Worm (Caenorhabditis elegans) whole organism, L4 larva: ENCODE results near the gene tmem-17.

ENCODE experiments used
- aha-1 ChIP-seq: fragments of 150-350 bp; peaks from one replicate; lab custom pipeline; 2014; ENCODE audit warnings: missing biosample characterization, missing genetic modification characterization
- ceh-32 ChIP-seq: sonication (generic microtip); optimal IDR thresholded peaks from 2 replicates; lab custom pipeline; 2016; ENCODE audit warnings: mild to moderate bottlenecking, missing genetic modification characterization, missing compliant biosample characterization; ENCODE audit not compliant: poor library complexity
- ceh-82 ChIP-seq: sonication (generic microtip); optimal IDR thresholded peaks from 2 replicates; lab custom pipeline; 2017; ENCODE audit warnings: missing biosample characterization, missing genetic modification characterization
- ctbp-1 ChIP-seq: fragments of 200-800 bp; sonication (Bioruptor generic); IDR thresholded peaks from 2 replicates; pipeline ENCODE4 v1.3.6; 2022; ENCODE audit warnings: missing genetic modification reagents, missing genetic modification characterization, missing compliant biosample characterization
- egl-27 ChIP-seq: sonication (generic microtip); optimal IDR thresholded peaks from 3 replicates; lab custom pipeline; 2017; ENCODE audit warnings: missing biosample characterization, missing genetic modification reagents, missing genetic modification characterization
- jun-1 ChIP-seq: fragments of 150-350 bp; optimal IDR thresholded peaks from 2 replicates; lab custom pipeline; 2014; ENCODE audit warnings: missing biosample characterization, missing genetic modification reagents, missing genetic modification characterization
- lin-15B ChIP-seq: fragments of 150-350 bp; sonication (generic microtip); optimal IDR thresholded peaks from 3 replicates; lab custom pipeline; 2014; ENCODE audit warnings: missing biosample characterization, missing genetic modification characterization
- lsy-2 ChIP-seq, 2 experiments: fragments of 150-350 bp in 1 of 2; sonication (generic microtip) in 1 of 2; optimal IDR thresholded peaks; 2 replicates each; lab custom pipeline; 2014 to 2017; ENCODE audit warnings: missing biosample characterization in 2 of 2, missing genetic modification characterization in 2 of 2
- nhr-28 ChIP-seq: fragments of 150-350 bp; optimal IDR thresholded peaks from 2 replicates; lab custom pipeline; 2014; ENCODE audit warnings: missing biosample characterization, missing genetic modification characterization

DNA sequence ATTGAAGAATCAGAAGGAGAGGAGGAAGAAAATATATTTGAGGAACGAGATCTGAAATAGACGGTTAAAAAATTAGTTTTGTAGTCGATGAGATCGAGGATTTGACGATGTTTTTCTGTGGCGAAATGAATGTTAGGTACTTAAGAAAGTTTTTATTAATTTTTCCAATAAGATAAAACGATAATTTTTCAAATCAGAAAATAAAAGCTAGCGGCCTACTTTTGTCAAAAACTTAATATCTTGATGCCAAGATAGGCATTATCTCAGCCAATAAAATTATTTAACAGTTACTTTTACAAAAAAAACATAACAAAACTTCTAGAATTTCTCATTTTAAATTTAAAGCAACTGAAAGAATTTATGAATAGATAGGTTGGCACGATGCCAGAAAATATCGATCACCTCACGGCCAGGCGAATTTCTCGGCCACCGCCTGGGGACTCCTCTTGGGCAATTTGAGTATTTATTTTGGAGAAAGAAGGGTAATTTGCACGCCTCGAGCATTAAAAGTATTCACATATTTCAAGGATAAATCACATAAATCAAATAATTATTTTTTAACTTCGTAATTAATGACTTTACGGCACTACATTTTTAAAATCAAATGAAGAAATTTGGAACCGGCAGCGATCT lies 17.7 kb downstream of the tmem-17 start, which contains the start of gene fubl-2:
- TF ChIP-seq ceh-82 = no peak
- no peak for TF ChIP-seq ctbp-1 (GFP tag; lab: Robert Waterston, UW)
- no peak for TF ChIP-seq lin-15B
- no peak for TF ChIP-seq egl-27 (tag; lab: Kevin White, UChicago)
- TF ChIP-seq nhr-28 (tag; lab: Kevin White, UChicago) = peak; percentile 26
- no peak for TF ChIP-seq jun-1
- TF ChIP-seq lsy-2 (tag; optimal IDR thresholded peaks at IDR 0.05; lab: Kevin White, UChicago) = peak; percentile 22 to 89
- no peak for TF ChIP-seq ceh-32 (tag; lab: Kevin White, UChicago)
- TF ChIP-seq aha-1 (tag; lab: Kevin White, UChicago) = no peak
